Worm (Caenorhabditis elegans): ENCODE measurements around the gene C30F2.2.
A peak's percentile ranks its signal among the peaks of the same experiment; 100 is the strongest.
"Not testable (repeated sequence)": the region's sequence is repeated elsewhere in the genome, so short reads cannot be mapped to it uniquely, and the experiment has no call there.

The C30F2.2 gene

DNA sequence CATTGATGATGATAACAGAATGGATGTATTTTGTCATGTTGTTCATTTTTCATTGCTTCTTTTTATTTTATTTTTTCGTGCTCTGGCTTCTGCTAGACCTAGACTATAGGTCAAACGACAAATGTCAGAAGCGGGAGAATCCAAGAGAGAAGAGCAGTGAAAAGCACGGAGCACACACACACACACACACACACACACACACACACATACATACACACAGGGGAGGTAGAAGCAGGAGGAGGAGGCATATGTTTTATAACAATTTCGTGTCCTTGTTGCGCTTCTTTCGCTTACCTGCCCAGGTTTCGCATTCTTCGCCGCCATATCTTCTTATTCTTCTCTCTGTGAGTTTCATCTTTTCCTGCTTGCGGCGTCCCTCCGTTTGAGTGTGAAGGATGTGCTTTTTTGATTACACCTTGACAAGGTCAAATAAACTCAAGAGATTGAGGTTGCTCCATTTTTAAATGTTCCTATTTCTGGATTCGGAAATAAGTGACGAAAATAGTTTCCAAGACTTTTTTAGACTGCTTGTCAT, 13.2 kb upstream of the C30F2.2 start:
- TF ChIP-seq him-1 (tag; optimal IDR thresholded peaks at IDR 0.05) (no peak), dao-5 (tag; optimal IDR thresholded peaks at IDR 0.05) (no peak), W03F9.2 (tag; optimal IDR thresholded peaks at IDR 0.05) (no peak)

DNA sequence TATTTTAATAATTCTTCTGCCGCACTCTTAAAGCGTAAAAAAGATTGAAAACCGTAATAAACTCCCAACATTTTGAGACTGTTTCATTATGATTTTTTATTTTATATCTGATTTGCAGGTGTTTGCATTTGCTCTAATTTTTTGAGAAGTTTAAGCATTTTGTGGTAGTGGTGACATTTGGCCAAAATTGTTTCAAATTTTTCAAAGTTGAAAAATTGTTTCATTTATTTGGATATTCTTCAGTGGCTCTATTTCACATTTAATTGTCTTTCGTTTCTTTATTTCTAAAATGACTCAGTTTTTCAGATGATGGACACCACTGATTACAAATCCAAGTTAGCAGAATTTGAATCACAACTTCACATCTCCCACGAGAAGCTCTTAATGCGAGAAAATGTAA, 9.4 kb upstream of the C30F2.2 start, which contains the start of gene C30F2.5:
Gene C30F2.5 (plus strand): TSS at position 301 of the 400 bp plus-strand sequence.
- no peak for TF ChIP-seq him-1 (tag; optimal IDR thresholded peaks at IDR 0.05)
- no peak for TF ChIP-seq W03F9.2 (tag; optimal IDR thresholded peaks at IDR 0.05)
- TF ChIP-seq dao-5 (tag; optimal IDR thresholded peaks at IDR 0.05): no peak

DNA sequence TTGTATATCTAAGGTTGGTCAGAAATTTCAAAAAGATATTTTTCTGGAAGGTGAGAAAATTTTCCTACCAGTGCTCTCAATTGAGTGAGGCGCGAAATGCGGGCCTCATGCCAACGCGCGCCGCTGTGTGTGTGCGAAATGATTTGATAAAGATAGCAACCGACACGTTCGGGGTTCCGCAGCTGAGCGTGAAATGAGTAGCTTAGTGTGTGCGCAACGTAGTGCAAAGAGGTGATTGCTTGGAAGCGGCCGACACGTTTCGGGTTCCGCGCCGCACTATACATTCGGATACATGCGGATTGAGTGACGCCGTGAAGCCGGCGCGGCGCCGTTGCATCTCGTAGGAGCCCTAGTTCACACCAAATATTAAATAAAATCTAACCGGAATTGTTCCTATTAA, 6.2 kb upstream of the C30F2.2 start:
- TF ChIP-seq dao-5 (tag; optimal IDR thresholded peaks at IDR 0.05): no peak
- no peak for TF ChIP-seq him-1 (tag; optimal IDR thresholded peaks at IDR 0.05)
- TF ChIP-seq W03F9.2 (tag; optimal IDR thresholded peaks at IDR 0.05): no peak

DNA sequence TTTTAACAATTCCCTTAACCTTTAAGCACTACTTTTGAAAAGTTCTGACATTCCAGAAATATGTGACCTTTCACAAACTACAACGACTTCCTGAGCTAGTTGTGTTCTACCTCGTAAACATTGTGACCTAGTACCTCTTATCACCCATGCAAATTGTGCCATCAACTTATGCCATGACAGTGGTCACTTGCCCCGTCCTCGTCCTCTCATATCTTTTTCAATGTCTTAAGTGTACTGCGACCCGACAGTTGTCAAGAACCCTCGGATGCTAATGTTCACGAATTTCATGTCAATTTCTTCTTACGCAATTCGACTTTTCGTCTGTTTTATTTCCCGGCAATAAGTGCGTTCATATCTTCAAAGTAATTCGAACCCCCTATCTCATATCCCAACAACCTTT, 2.8 kb upstream of the C30F2.2 start:
- no peak for TF ChIP-seq W03F9.2 (tag; optimal IDR thresholded peaks at IDR 0.05)
- TF ChIP-seq dao-5 (tag; optimal IDR thresholded peaks at IDR 0.05): no peak
- no peak for TF ChIP-seq him-1 (tag; optimal IDR thresholded peaks at IDR 0.05)

DNA sequence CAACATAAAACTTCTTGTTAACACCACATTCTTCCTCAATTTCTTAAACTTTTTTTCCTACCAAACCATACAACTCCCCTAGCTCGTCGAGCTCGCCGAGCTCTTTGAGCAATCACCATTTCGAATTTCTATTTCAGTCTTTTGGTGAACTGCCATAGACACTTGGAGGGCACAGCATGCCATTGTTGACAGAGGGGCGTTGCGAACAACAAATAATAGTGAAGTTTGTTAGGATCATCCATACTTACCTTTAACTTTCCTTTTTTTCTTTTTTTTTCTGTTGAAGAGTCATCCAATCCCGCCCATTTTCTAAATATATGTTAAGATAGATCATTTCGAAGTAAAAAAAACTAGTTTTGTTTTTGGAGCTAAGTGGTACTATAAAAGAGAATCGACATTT, 3.0 kb downstream of the C30F2.2 start, which contains the start of gene idpp-14:
Gene idpp-14 (plus strand): TSS at position 324 of the 400 bp plus-strand sequence.
- TF ChIP-seq him-1 (tag; optimal IDR thresholded peaks at IDR 0.05): no peak
- no peak for TF ChIP-seq dao-5 (tag; optimal IDR thresholded peaks at IDR 0.05)
- TF ChIP-seq W03F9.2 (tag; optimal IDR thresholded peaks at IDR 0.05): no peak

DNA sequence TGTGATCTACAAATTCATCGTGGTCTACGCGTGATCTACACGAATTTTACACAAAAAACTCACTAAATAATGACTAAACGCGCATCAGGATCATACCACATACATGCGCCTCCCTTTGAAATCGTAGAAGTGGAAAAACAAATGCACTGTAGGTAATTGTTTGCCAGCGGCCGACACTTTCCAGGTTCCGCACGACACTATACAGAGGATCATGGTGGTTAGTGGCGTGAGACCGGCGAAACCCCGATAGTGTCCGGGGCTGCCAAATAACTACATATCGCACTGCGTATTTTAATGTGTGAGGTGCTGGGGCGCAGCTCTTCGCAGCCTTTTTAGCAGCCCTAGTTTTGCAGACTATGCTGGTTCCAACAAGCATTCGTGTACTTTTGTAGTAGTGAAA, 6.3 kb downstream of the C30F2.2 start:
- TF ChIP-seq W03F9.2 (tag; optimal IDR thresholded peaks at IDR 0.05) (no peak), him-1 (tag; optimal IDR thresholded peaks at IDR 0.05) (no peak), dao-5 (tag; optimal IDR thresholded peaks at IDR 0.05) (no peak)

DNA sequence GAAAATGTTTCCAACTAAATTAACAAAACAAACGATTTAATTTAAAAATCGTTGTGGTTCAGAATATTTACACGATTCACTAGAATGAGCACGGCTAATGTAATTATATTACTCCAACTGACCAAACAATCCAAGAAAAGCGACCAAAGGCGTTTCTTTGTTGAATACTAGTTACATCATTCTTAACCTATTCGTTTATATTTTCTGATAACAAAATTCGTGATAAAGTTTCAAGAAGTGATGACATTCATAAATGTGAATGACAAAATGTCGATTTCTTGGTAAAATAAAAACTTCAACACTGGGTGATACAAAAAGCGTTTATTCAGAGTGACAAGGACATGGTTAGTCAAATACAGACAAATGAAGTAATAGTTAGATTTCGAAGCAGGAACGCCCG, 8.5 kb downstream of the C30F2.2 start, which contains the start of gene C30F2.4:
Gene C30F2.4 (minus strand): TSS at position 101 of the 400 bp plus-strand sequence.
- no peak for TF ChIP-seq him-1 (tag; optimal IDR thresholded peaks at IDR 0.05)

DNA sequence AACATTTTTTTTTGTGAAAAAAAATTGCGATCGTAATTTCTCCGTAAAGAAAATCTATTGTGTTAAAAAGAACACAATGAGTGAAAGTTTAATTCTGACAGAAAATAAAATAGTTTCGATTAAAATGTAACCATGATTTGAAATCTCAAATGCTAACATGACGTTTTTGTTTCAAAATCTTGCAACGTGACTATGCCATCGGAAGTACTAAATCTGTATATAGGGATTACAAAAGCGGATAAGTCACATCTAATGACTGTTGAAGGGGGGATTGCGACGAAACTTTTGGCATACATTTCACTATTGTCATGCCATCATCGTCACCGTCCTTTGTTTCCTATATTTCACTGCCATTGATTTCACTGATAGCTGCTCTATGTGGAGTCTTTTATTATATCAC, 12.4 kb downstream of the C30F2.2 start, which contains the start of gene col-187:
Gene col-187 (plus strand): TSS at position 301 of the 400 bp plus-strand sequence.
- no peak for TF ChIP-seq dao-5 (tag; optimal IDR thresholded peaks at IDR 0.05)
- TF ChIP-seq him-1 (tag; optimal IDR thresholded peaks at IDR 0.05): no peak
- TF ChIP-seq W03F9.2 (tag; optimal IDR thresholded peaks at IDR 0.05): no peak

DNA sequence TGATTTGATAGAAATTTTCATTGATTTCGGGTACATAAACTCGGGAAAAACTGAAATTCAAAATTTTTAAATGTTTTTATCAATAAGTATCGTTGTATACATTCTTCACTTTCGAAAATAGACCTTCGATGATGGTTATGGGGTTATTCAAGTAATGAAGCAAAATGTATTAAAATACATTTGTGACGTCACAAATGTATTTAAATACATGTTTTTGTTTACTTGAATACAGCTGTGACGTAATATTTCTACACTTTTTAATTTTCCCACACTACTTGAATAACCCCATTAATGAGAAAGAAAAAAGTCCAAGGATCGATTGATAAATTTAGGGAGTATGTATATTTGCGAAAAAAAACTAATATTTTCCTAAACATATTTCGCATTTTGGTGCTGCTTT, 17.0 kb downstream of the C30F2.2 start:
- TF ChIP-seq dao-5 (tag; optimal IDR thresholded peaks at IDR 0.05) (no peak), W03F9.2 (tag; optimal IDR thresholded peaks at IDR 0.05) (no peak), him-1 (tag; optimal IDR thresholded peaks at IDR 0.05) (no peak)

DNA sequence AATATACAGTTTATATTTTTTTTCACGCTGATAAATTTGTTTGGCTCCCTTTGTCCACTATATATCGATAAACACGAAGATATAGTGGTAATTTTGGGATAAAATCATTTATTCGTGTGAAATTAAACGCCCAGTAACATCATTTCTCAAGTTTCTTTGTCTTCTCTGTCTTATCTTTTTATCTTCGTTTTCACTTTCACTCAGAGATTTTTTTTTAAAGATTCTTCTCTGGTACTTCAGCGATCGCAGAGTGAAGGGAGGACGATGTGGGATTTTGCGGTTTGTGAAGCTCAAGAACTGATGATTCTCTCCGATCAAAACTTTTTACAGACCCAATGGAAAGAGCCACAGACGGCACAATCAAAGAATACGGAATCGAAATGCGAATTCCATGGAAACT, 22.6 kb downstream of the C30F2.2 start, which contains the start of gene T27A8.3:
Gene T27A8.3 (plus strand): TSS at position 301 of the 400 bp plus-strand sequence.
- not testable (repeated sequence) for TF ChIP-seq him-1, W03F9.2, dao-5 (tag; optimal IDR thresholded peaks at IDR 0.05)

DNA sequence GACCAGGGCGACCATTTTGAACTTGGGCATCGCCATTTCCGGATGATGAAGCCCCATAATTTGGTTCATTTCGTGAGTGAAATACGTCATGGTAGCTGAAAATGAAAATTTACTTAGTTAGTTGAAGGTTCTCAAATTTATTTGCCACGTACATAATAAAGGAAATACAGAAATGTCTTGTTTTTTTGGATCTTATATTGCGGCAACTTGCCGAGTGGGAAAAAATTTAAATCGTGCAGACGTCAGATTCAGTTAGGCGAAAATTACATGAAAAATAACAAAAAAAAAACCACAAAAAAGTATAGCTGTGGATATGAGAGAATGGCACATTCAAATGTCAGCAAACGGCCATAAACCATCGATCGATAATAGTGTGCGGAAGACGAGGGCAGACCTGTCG, 26.2 kb downstream of the C30F2.2 start, which contains the start of gene T27A8.2:
Gene T27A8.2 (minus strand): TSS at position 101 of the 400 bp plus-strand sequence.
- no peak for TF ChIP-seq W03F9.2 (tag; optimal IDR thresholded peaks at IDR 0.05)

DNA sequence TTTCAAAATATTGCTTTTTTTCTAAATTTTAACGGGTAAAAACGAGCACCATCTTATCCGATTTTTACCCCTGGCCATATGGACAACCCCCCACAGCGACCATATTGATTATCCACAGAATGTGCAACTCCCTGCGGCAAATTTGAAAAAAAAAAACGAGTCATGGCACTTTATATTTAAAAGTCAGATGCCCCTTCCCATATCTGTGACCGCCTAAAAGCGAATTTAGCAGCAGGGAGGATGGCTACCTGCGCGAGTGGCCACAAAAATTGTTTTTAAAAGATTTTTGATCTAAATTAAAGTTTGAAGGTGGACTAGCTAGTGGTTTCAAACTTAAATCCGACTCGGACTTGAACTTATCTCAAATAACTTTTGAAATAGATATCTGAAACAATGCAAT, 28.6 kb downstream of the C30F2.2 start:
- TF ChIP-seq him-1 (tag; optimal IDR thresholded peaks at IDR 0.05) (peak; percentile 99), dao-5 (tag; optimal IDR thresholded peaks at IDR 0.05) (peak; percentile 64), W03F9.2 (tag; optimal IDR thresholded peaks at IDR 0.05) (peak; percentile 98)

DNA sequence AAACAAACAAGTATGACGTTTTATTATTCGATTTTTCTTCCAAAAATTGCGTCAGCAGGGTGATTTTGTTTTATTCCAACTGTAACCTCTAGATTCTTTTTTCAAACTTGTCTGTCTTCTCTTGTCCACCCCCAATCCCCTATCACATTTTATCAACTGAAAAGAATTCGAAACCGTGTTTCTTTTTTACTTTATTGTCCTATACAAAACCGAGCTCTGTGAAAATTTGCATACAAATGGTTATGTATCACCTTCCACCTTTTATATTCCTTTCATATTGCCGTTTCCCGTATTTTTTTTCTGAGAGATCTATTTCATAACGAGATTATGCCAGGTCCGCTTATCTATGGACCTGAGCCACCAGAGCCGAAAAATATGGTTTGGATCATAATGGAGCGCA, 29.8 kb downstream of the C30F2.2 start, which contains the start of gene T27A8.7:
Gene T27A8.7 (plus strand): TSS at position 301 of the 400 bp plus-strand sequence.
- TF ChIP-seq him-1 (tag; optimal IDR thresholded peaks at IDR 0.05): no peak
- no peak for TF ChIP-seq W03F9.2 (tag; optimal IDR thresholded peaks at IDR 0.05)
- no peak for TF ChIP-seq dao-5 (tag; optimal IDR thresholded peaks at IDR 0.05)

DNA sequence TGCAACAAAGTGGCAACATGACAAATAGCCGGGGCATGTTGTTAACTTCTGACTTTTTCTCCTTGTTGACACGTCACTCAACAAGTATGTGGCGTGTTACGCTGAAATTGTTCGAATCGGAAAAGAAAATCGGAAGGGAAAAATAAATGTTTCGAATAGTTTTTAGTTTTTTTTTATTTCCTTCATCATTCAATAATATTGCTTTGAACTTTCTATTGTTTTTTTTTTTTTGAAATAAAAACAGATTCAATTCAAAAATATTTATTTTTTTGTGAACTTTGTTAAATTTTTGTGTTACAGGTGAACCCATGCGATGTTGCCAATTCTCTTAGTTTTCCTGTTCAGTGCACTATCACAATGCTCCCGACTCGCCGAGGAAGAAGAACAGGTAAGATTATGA, 35.4 kb downstream of the C30F2.2 start, which contains the start of gene cpd-2:
Gene cpd-2 (plus strand): TSS at position 301 of the 400 bp plus-strand sequence.
- TF ChIP-seq W03F9.2 (tag; optimal IDR thresholded peaks at IDR 0.05) (no peak), dao-5 (tag; optimal IDR thresholded peaks at IDR 0.05) (no peak), him-1 (tag; optimal IDR thresholded peaks at IDR 0.05) (no peak)

DNA sequence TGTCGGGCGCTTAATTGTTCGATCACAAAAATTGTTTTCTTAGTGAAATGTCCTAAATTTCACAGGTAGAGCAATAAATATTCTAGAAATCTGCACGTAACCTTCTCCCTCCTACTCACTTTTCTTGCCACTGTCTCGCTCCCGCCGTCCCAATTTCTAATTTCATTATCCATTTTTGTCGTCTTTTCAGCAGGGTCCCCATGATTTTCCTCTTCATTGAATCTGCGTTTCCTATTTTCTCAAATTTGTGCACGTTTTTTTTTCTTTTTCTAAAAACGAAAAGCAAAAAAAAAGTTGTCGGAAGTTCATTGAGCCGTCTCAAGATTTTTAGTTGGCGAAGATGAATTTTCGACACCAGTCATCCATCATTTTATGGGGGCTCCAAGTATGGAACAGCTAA, 38.6 kb downstream of the C30F2.2 start:
- TF ChIP-seq dao-5 (tag; optimal IDR thresholded peaks at IDR 0.05) (no peak), W03F9.2 (tag; optimal IDR thresholded peaks at IDR 0.05) (no peak), him-1 (tag; optimal IDR thresholded peaks at IDR 0.05) (no peak)

All from whole organism, L4/young adult.